Worm (Caenorhabditis elegans) whole organism, L1 larva: ENCODE data around the gene R02F2.10.

Source experiments
- C16A3.4 ChIP-seq: fragments of 150-350 bp; optimal IDR thresholded peaks from 2 replicates; lab custom pipeline; 2014; ENCODE audit warnings: missing biosample characterization, missing genetic modification characterization
- C34B4.2 ChIP-seq: sonication (generic microtip); optimal IDR thresholded peaks from 2 replicates; lab custom pipeline; 2017; ENCODE audit warnings: mild to moderate bottlenecking, missing genetic modification characterization, missing compliant biosample characterization
- F16B12.6 ChIP-seq: fragments of 150-350 bp; optimal IDR thresholded peaks from 2 replicates; lab custom pipeline; 2014; ENCODE audit warnings: missing biosample characterization, missing genetic modification characterization
- alr-1 ChIP-seq: fragments of 200-800 bp; sonication (Bioruptor generic); optimal IDR thresholded peaks from 2 replicates; lab custom pipeline; 2018; ENCODE audit warnings: borderline replicate concordance, mild to moderate bottlenecking, missing genetic modification characterization, missing compliant biosample characterization
- blmp-1 ChIP-seq: fragments of 150-350 bp; optimal IDR thresholded peaks from 2 replicates; lab custom pipeline; 2014; ENCODE audit warnings: missing biosample characterization, missing genetic modification characterization
- ceh-63 ChIP-seq: fragments of 200-800 bp; sonication (Bioruptor generic); optimal IDR thresholded peaks from 2 replicates; lab custom pipeline; 2018; ENCODE audit warnings: mild to moderate bottlenecking, missing genetic modification characterization, missing compliant biosample characterization
- ceh-82 ChIP-seq, 3 experiments: fragments of 150-350 bp in 1 of 3; sonication (generic microtip) in 2 of 3; optimal IDR thresholded peaks; 2 replicates each; lab custom pipeline; 2014 to 2017; ENCODE audit warnings: missing biosample characterization in 3 of 3, missing genetic modification characterization in 3 of 3
- dpl-1 ChIP-seq, 3 experiments: fragments of 150-350 bp in 2 of 3; sonication (generic microtip) in 1 of 3; optimal IDR thresholded peaks; 2 replicates each; lab custom pipeline; 2014 to 2017; ENCODE audit warnings: missing biosample characterization in 3 of 3, missing genetic modification characterization in 3 of 3, missing genetic modification reagents in 3 of 3
- efl-1 ChIP-seq, 4 experiments: fragments of 150-350 bp; optimal IDR thresholded peaks in 3 of 4; peaks in 1 of 4; 1 replicate in 1 of 4; 2 replicates in 3 of 4; lab custom pipeline; 2014; ENCODE audit warnings: missing biosample characterization in 2 of 4, missing genetic modification characterization in 2 of 4, missing genetic modification reagents in 2 of 4
- egl-27 ChIP-seq, 2 experiments: fragments of 150-350 bp in 1 of 2; sonication (generic microtip); optimal IDR thresholded peaks; 3 replicates each; lab custom pipeline; 2017 to 2018; ENCODE audit warnings: missing biosample characterization in 2 of 2, missing genetic modification characterization in 2 of 2, missing genetic modification reagents in 2 of 2
- elt-3 ChIP-seq, 6 experiments: fragments of 150-350 bp in 1 of 6; sonication (generic microtip); optimal IDR thresholded peaks; 2 replicates each; lab custom pipeline; 2017 to 2018; ENCODE audit warnings: missing biosample characterization in 6 of 6, missing genetic modification characterization in 6 of 6, inconsistent platforms in 1 of 6
- grh-1 ChIP-seq: fragments of 200-800 bp; sonication (Bioruptor generic); IDR thresholded peaks from 2 replicates; pipeline ENCODE4 v1.3.6; 2022; ENCODE audit warnings: missing genetic modification reagents, missing genetic modification characterization, missing compliant biosample characterization
- isw-1 ChIP-seq: fragments of 200-800 bp; sonication (Bioruptor generic); IDR thresholded peaks from 2 replicates; pipeline ENCODE4 v1.3.6; 2022; ENCODE audit warnings: missing genetic modification characterization, missing compliant biosample characterization
- lin-14 ChIP-seq: fragments of 200-800 bp; sonication (Bioruptor generic); optimal IDR thresholded peaks from 2 replicates; lab custom pipeline; 2018; ENCODE audit warnings: mild to moderate bottlenecking, missing genetic modification characterization, moderate library complexity, missing compliant biosample characterization
- lin-15B ChIP-seq: fragments of 150-350 bp; sonication (generic microtip); optimal IDR thresholded peaks from 3 replicates; lab custom pipeline; 2014; ENCODE audit warnings: missing biosample characterization, missing genetic modification characterization
- lin-35 ChIP-seq, 2 experiments: fragments of 150-350 bp; optimal IDR thresholded peaks; 2 replicates each; lab custom pipeline; 2014; ENCODE audit warnings: missing biosample characterization in 2 of 2, missing genetic modification characterization in 2 of 2, missing genetic modification reagents in 2 of 2
- lsy-2 ChIP-seq, 2 experiments: fragments of 150-350 bp; optimal IDR thresholded peaks; 2 replicates each; lab custom pipeline; 2014; ENCODE audit warnings: missing biosample characterization in 2 of 2, missing genetic modification characterization in 2 of 2
- mep-1 ChIP-seq: fragments of 150-350 bp; optimal IDR thresholded peaks from 2 replicates; lab custom pipeline; 2014; ENCODE audit warnings: missing biosample characterization, missing genetic modification characterization
- nhr-11 ChIP-seq: fragments of 150-350 bp; optimal IDR thresholded peaks from 2 replicates; lab custom pipeline; 2014; ENCODE audit warnings: missing biosample characterization, missing genetic modification characterization
- nhr-12 ChIP-seq: sonication (generic microtip); optimal IDR thresholded peaks from 2 replicates; lab custom pipeline; 2017; ENCODE audit warnings: missing biosample characterization, missing genetic modification characterization
- nhr-19 ChIP-seq: fragments of 200-800 bp; sonication (Bioruptor generic); conservative IDR thresholded peaks from 2 replicates; pipeline ENCODE4 v1.3.6; 2022; ENCODE audit warnings: missing genetic modification characterization, missing compliant biosample characterization
- nhr-20 ChIP-seq: sonication (generic microtip); optimal IDR thresholded peaks from 2 replicates; lab custom pipeline; 2016; ENCODE audit warnings: mild to moderate bottlenecking, missing genetic modification characterization, missing compliant biosample characterization
- nhr-47 ChIP-seq: sonication (generic microtip); optimal IDR thresholded peaks from 2 replicates; lab custom pipeline; 2016; ENCODE audit warnings: mild to moderate bottlenecking, missing genetic modification characterization, moderate library complexity, missing compliant biosample characterization
- nhr-71 ChIP-seq: sonication (generic microtip); optimal IDR thresholded peaks from 2 replicates; lab custom pipeline; 2016; ENCODE audit warnings: mild to moderate bottlenecking, missing genetic modification characterization, moderate library complexity, missing compliant biosample characterization
- nhr-76 ChIP-seq: sonication (generic microtip); optimal IDR thresholded peaks from 2 replicates; lab custom pipeline; 2017; ENCODE audit warnings: missing biosample characterization, missing genetic modification characterization
- nhr-85 ChIP-seq: sonication (generic microtip); peaks from one replicate; lab custom pipeline; 2016; ENCODE audit warnings: missing genetic modification characterization, inconsistent platforms, missing compliant biosample characterization
- nhr-90 ChIP-seq: sonication (generic microtip); optimal IDR thresholded peaks from 2 replicates; lab custom pipeline; 2016; ENCODE audit warnings: mild to moderate bottlenecking, missing genetic modification characterization, missing compliant biosample characterization; ENCODE audit not compliant: poor library complexity
- pag-3 ChIP-seq: sonication (generic microtip); optimal IDR thresholded peaks from 2 replicates; lab custom pipeline; 2017; ENCODE audit warnings: missing genetic modification characterization, mild to moderate bottlenecking, missing compliant biosample characterization, antibody characterized with exemption, borderline replicate concordance; ENCODE audit not compliant: insufficient read depth
- rnt-1 ChIP-seq: sonication (generic microtip); optimal IDR thresholded peaks from 2 replicates; lab custom pipeline; 2016; ENCODE audit warnings: mild to moderate bottlenecking, missing genetic modification characterization, moderate library complexity, missing compliant biosample characterization
- skn-1 ChIP-seq: fragments of 150-350 bp; optimal IDR thresholded peaks from 2 replicates; lab custom pipeline; 2014; ENCODE audit warnings: missing biosample characterization, missing genetic modification characterization
- snu-23 ChIP-seq: sonication (generic microtip); optimal IDR thresholded peaks from 2 replicates; lab custom pipeline; 2016; ENCODE audit warnings: missing genetic modification characterization, missing compliant biosample characterization
- sptf-1 ChIP-seq: fragments of 150-350 bp; optimal IDR thresholded peaks from 2 replicates; lab custom pipeline; 2014; ENCODE audit warnings: missing biosample characterization, missing genetic modification characterization
- swsn-7 ChIP-seq: sonication (generic microtip); optimal IDR thresholded peaks from 2 replicates; lab custom pipeline; 2016; ENCODE audit warnings: missing genetic modification characterization, missing compliant biosample characterization
- tbx-2 ChIP-seq: sonication (generic microtip); optimal IDR thresholded peaks from 2 replicates; lab custom pipeline; 2016; ENCODE audit warnings: missing genetic modification characterization, missing compliant biosample characterization
- unc-30 ChIP-seq: sonication (generic microtip); optimal IDR thresholded peaks from 2 replicates; lab custom pipeline; 2017; ENCODE audit warnings: missing biosample characterization, missing genetic modification characterization
- unc-98 ChIP-seq: fragments of 200-800 bp; sonication (Bioruptor generic); IDR thresholded peaks from 2 replicates; pipeline ENCODE4 v1.3.6; 2022; ENCODE audit warnings: missing genetic modification characterization, missing compliant biosample characterization
- vab-15 ChIP-seq: sonication (generic microtip); optimal IDR thresholded peaks from 2 replicates; lab custom pipeline; 2017; ENCODE audit warnings: missing genotype, mild to moderate bottlenecking, missing genetic modification characterization, missing compliant biosample characterization
- zag-1 ChIP-seq: fragments of 150-350 bp; optimal IDR thresholded peaks from 2 replicates; lab custom pipeline; 2014; ENCODE audit warnings: missing biosample characterization, missing genetic modification characterization
- zip-4 ChIP-seq: fragments of 200-800 bp; sonication (Bioruptor generic); optimal IDR thresholded peaks from 2 replicates; lab custom pipeline; 2018; ENCODE audit warnings: mild to moderate bottlenecking, missing genetic modification characterization, moderate library complexity, missing compliant biosample characterization
- ztf-11 ChIP-seq, 2 experiments: sonication (generic microtip); optimal IDR thresholded peaks; 2 replicates each; lab custom pipeline; 2016 to 2017; ENCODE audit warnings: missing genetic modification characterization in 2 of 2, missing biosample characterization in 1 of 2, missing compliant biosample characterization in 1 of 2
- ztf-4 ChIP-seq: fragments of 150-350 bp; optimal IDR thresholded peaks from 2 replicates; lab custom pipeline; 2014; ENCODE audit warnings: missing biosample characterization, missing genetic modification characterization

R02F2.10 gene

ce11 chrIII:5442711-5443253, 35.3 kb upstream of the R02F2.10 start, which contains the start of the genes T24G10.2 and disl-2 (continued):
- peak; percentile 78 for TF ChIP-seq mep-1 (tag; lab: Kevin White, UChicago)
- TF ChIP-seq vab-15: peak; percentile 6
- TF ChIP-seq lin-14 (GFP tag; lab: Kevin White, UChicago): peak; percentile 50
- TF ChIP-seq efl-1 (optimal IDR thresholded peaks at IDR 0.05; lab: Kevin White, UChicago): peak; percentile 64 to 71
- TF ChIP-seq efl-1 (GFP tag; optimal IDR thresholded peaks at IDR 0.05 in 1 of 2; lab: Kevin White, UChicago): peak; percentile 73 to 96
- TF ChIP-seq nhr-19 (GFP tag; lab: Robert Waterston, UW): no peak
- TF ChIP-seq rnt-1 (tag; lab: Kevin White, UChicago): peak; percentile 29
- peak; percentile 62 to 78 for TF ChIP-seq lin-35 (GFP tag; optimal IDR thresholded peaks at IDR 0.05; lab: Kevin White, UChicago)
- TF ChIP-seq sptf-1 (tag; lab: Kevin White, UChicago): no peak
- peak; percentile 28 for TF ChIP-seq tbx-2 (tag; lab: Kevin White, UChicago)
- peak; percentile 97 to 99 for TF ChIP-seq lsy-2 (tag; optimal IDR thresholded peaks at IDR 0.05; lab: Kevin White, UChicago)
- TF ChIP-seq C16A3.4 (tag; lab: Kevin White, UChicago): peak; percentile 74
- TF ChIP-seq nhr-20 (tag; lab: Kevin White, UChicago): peak; percentile 50
- TF ChIP-seq nhr-85 (tag; lab: Kevin White, UChicago): peak; percentile 63

ce11 chrIII:5448177-5448576, 29.9 kb upstream of the R02F2.10 start, which contains the start of gene skpt-1:
TSS of gene skpt-1 (minus strand) at chrIII:5448395.
- TF ChIP-seq swsn-7 (tag; lab: Kevin White, UChicago): peak; percentile 9
- no peak for TF ChIP-seq nhr-90 (tag; lab: Kevin White, UChicago)
- TF ChIP-seq lin-15B: peak; percentile 45
- peak; percentile 29 to 84 for TF ChIP-seq lsy-2 (tag; optimal IDR thresholded peaks at IDR 0.05; lab: Kevin White, UChicago)
- TF ChIP-seq ceh-82 (tag; optimal IDR thresholded peaks at IDR 0.05; lab: Kevin White, UChicago): peak in 1 of 3 experiments; percentile 34
- peak; percentile 11 for TF ChIP-seq nhr-20 (tag; lab: Kevin White, UChicago)
- TF ChIP-seq snu-23 (GFP tag; lab: Kevin White, UChicago): peak; percentile 26
- TF ChIP-seq F16B12.6: peak; percentile 49
- no peak for TF ChIP-seq nhr-11 (tag; lab: Kevin White, UChicago)
- no peak for TF ChIP-seq ceh-63 (GFP tag; lab: Kevin White, UChicago)
- TF ChIP-seq isw-1 (GFP tag; lab: Robert Waterston, UW): no peak
- peak; percentile 80 to 93 for TF ChIP-seq lin-35 (GFP tag; optimal IDR thresholded peaks at IDR 0.05; lab: Kevin White, UChicago)
- peak; percentile 33 for TF ChIP-seq nhr-47 (tag; lab: Kevin White, UChicago)
- TF ChIP-seq unc-98: no peak
- TF ChIP-seq nhr-19 (GFP tag; lab: Robert Waterston, UW): 0 out of 2 replicates have a peak, but pooled peaks have one; percentile 16
- TF ChIP-seq C16A3.4 (tag; lab: Kevin White, UChicago): peak; percentile 44
- TF ChIP-seq C34B4.2 (tag; lab: Kevin White, UChicago): no peak
- no peak for TF ChIP-seq nhr-12 (tag; lab: Kevin White, UChicago)
- no peak for TF ChIP-seq zip-4
- peak; percentile 79 to 89 (median 86) for TF ChIP-seq dpl-1 (GFP tag; optimal IDR thresholded peaks at IDR 0.05; lab: Kevin White, UChicago)
- peak; percentile 16 for TF ChIP-seq nhr-85 (tag; lab: Kevin White, UChicago)
- no peak for TF ChIP-seq elt-3 (tag; optimal IDR thresholded peaks at IDR 0.05; lab: Kevin White, UChicago)
- TF ChIP-seq grh-1 (GFP tag; lab: Robert Waterston, UW): no peak
- no peak for TF ChIP-seq nhr-76 (tag; lab: Kevin White, UChicago)
- no peak for TF ChIP-seq unc-30 (tag; lab: Kevin White, UChicago)
- TF ChIP-seq lin-14 (GFP tag; lab: Kevin White, UChicago): peak; percentile 32
- no peak for TF ChIP-seq ztf-11 (tag; optimal IDR thresholded peaks at IDR 0.05; lab: Kevin White, UChicago)
- TF ChIP-seq skn-1 (tag; lab: Kevin White, UChicago): peak; percentile 41
- TF ChIP-seq alr-1 (tag; lab: Kevin White, UChicago): no peak
- TF ChIP-seq zag-1: no peak
- peak; percentile 17 for TF ChIP-seq rnt-1 (tag; lab: Kevin White, UChicago)
- TF ChIP-seq pag-3 (tag; lab: Kevin White, UChicago): no peak
- peak; percentile 13 for TF ChIP-seq blmp-1 (tag; lab: Kevin White, UChicago)
- peak; percentile 36 for TF ChIP-seq nhr-71
- TF ChIP-seq egl-27 (tag; optimal IDR thresholded peaks at IDR 0.05; lab: Kevin White, UChicago): no peak
- TF ChIP-seq efl-1 (optimal IDR thresholded peaks at IDR 0.05; lab: Kevin White, UChicago): peak; percentile 72 to 84
- TF ChIP-seq efl-1 (GFP tag; optimal IDR thresholded peaks at IDR 0.05 in 1 of 2; lab: Kevin White, UChicago): peak; percentile 87 to 99
- no peak for TF ChIP-seq ztf-4
